Worm (Caenorhabditis elegans) whole organism, L2 larva: Measurements from ENCODE around the gene F35E12.2.

Experiments
- C34F6.9 ChIP-seq: fragments of 150-350 bp; optimal IDR thresholded peaks from 2 replicates; lab custom pipeline; 2014; ENCODE audit warnings: missing biosample characterization, missing genetic modification characterization
- F13H6.1 ChIP-seq: sonication (generic microtip); optimal IDR thresholded peaks from 2 replicates; lab custom pipeline; 2016; ENCODE audit warnings: missing genetic modification characterization, missing compliant biosample characterization
- R02D3.7 ChIP-seq: fragments of 150-350 bp; optimal IDR thresholded peaks from 2 replicates; lab custom pipeline; 2014; ENCODE audit warnings: missing biosample characterization, missing genetic modification characterization
- Y55F3AM.14 ChIP-seq: fragments of 200-800 bp; sonication (Bioruptor generic); optimal IDR thresholded peaks from 2 replicates; lab custom pipeline; 2018; ENCODE audit warnings: mild to moderate bottlenecking, missing genetic modification characterization, missing compliant biosample characterization
- ZK546.5 ChIP-seq: sonication (generic microtip); optimal IDR thresholded peaks from 2 replicates; lab custom pipeline; 2017; ENCODE audit warnings: missing biosample characterization, missing genetic modification characterization
- alr-1 ChIP-seq: fragments of 150-350 bp; optimal IDR thresholded peaks from 2 replicates; lab custom pipeline; 2014; ENCODE audit warnings: missing biosample characterization, missing genetic modification characterization
- aly-2 ChIP-seq: fragments of 150-350 bp; optimal IDR thresholded peaks from 2 replicates; lab custom pipeline; 2014; ENCODE audit warnings: missing biosample characterization, missing genetic modification characterization
- blmp-1 ChIP-seq: sonication (generic microtip); optimal IDR thresholded peaks from 2 replicates; lab custom pipeline; 2017; ENCODE audit warnings: missing genetic modification characterization, mild to moderate bottlenecking, missing compliant biosample characterization, antibody characterized with exemption, moderate library complexity; ENCODE audit not compliant: insufficient read depth
- ceh-16 ChIP-seq: fragments of 150-350 bp; optimal IDR thresholded peaks from 2 replicates; lab custom pipeline; 2014; ENCODE audit warnings: missing biosample characterization, missing genetic modification characterization
- ceh-82 ChIP-seq: fragments of 150-350 bp; optimal IDR thresholded peaks from 2 replicates; lab custom pipeline; 2014; ENCODE audit warnings: missing biosample characterization, missing genetic modification characterization
- crh-2 ChIP-seq: sonication (generic microtip); optimal IDR thresholded peaks from 2 replicates; lab custom pipeline; 2017; ENCODE audit warnings: missing biosample characterization, missing genetic modification characterization
- dmd-4 ChIP-seq: sonication (generic microtip); optimal IDR thresholded peaks from 2 replicates; lab custom pipeline; 2017; ENCODE audit warnings: missing biosample characterization, missing genetic modification characterization
- egl-27 ChIP-seq: sonication (generic microtip); optimal IDR thresholded peaks from 3 replicates; lab custom pipeline; 2017; ENCODE audit warnings: missing biosample characterization, missing genetic modification reagents, missing genetic modification characterization
- elt-3 ChIP-seq: sonication (generic microtip); optimal IDR thresholded peaks from 2 replicates; lab custom pipeline; 2017; ENCODE audit warnings: missing biosample characterization, missing genetic modification characterization
- fos-1 ChIP-seq: fragments of 150-350 bp; optimal IDR thresholded peaks from 2 replicates; lab custom pipeline; 2014; ENCODE audit warnings: missing biosample characterization, missing genetic modification characterization
- gmeb-1 ChIP-seq: fragments of 150-350 bp; optimal IDR thresholded peaks from 2 replicates; lab custom pipeline; 2014; ENCODE audit warnings: missing biosample characterization, missing genetic modification characterization
- lin-13 ChIP-seq: fragments of 150-350 bp; optimal IDR thresholded peaks from 2 replicates; lab custom pipeline; 2014; ENCODE audit warnings: missing biosample characterization, missing genetic modification reagents, missing genetic modification characterization
- lsy-2 ChIP-seq, 2 experiments: fragments of 150-350 bp in 1 of 2; sonication (generic microtip) in 1 of 2; optimal IDR thresholded peaks; 2 replicates each; lab custom pipeline; 2014 to 2017; ENCODE audit warnings: missing biosample characterization in 2 of 2, missing genetic modification characterization in 2 of 2
- mab-5 ChIP-seq: fragments of 150-350 bp; optimal IDR thresholded peaks from 2 replicates; lab custom pipeline; 2014; ENCODE audit warnings: missing biosample characterization, missing genetic modification characterization
- mbf-1 ChIP-seq: sonication (generic microtip); optimal IDR thresholded peaks from 2 replicates; lab custom pipeline; 2017; ENCODE audit warnings: missing biosample characterization, missing genetic modification characterization
- nhr-10 ChIP-seq: sonication (generic microtip); optimal IDR thresholded peaks from 2 replicates; lab custom pipeline; 2017; ENCODE audit warnings: missing biosample characterization, missing genetic modification characterization
- nhr-21 ChIP-seq: fragments of 150-350 bp; optimal IDR thresholded peaks from 2 replicates; lab custom pipeline; 2014; ENCODE audit warnings: missing biosample characterization, missing genetic modification characterization
- nhr-23 ChIP-seq: fragments of 150-350 bp; optimal IDR thresholded peaks from 2 replicates; lab custom pipeline; 2014; ENCODE audit warnings: missing biosample characterization, missing genetic modification reagents, missing genetic modification characterization
- nhr-237 ChIP-seq: fragments of 150-350 bp; optimal IDR thresholded peaks from 2 replicates; lab custom pipeline; 2014; ENCODE audit warnings: missing biosample characterization, missing genetic modification characterization
- nhr-25 ChIP-seq: fragments of 150-350 bp; sonication (generic microtip); optimal IDR thresholded peaks from 3 replicates; lab custom pipeline; 2014; ENCODE audit warnings: missing biosample characterization, missing genetic modification characterization
- nhr-6 ChIP-seq: fragments of 150-350 bp; optimal IDR thresholded peaks from 2 replicates; lab custom pipeline; 2014; ENCODE audit warnings: missing biosample characterization, missing genetic modification characterization
- nhr-77 ChIP-seq: fragments of 150-350 bp; optimal IDR thresholded peaks from 2 replicates; lab custom pipeline; 2014; ENCODE audit warnings: missing biosample characterization, missing genetic modification characterization
- peb-1 ChIP-seq: fragments of 150-350 bp; optimal IDR thresholded peaks from 2 replicates; lab custom pipeline; 2014; ENCODE audit warnings: missing biosample characterization, missing genetic modification characterization
- skn-1 ChIP-seq: sonication (generic microtip); optimal IDR thresholded peaks from 2 replicates; lab custom pipeline; 2017; ENCODE audit warnings: missing biosample characterization, missing genetic modification characterization
- sma-3 ChIP-seq: sonication (generic microtip); optimal IDR thresholded peaks from 2 replicates; lab custom pipeline; 2016; ENCODE audit warnings: missing genetic modification reagents, missing genetic modification characterization, missing compliant biosample characterization
- sma-9 ChIP-seq, 2 experiments: fragments of 150-350 bp in 1 of 2; sonication (generic microtip) in 1 of 2; optimal IDR thresholded peaks; 2 replicates each; lab custom pipeline; 2014 to 2016; ENCODE audit warnings: missing genetic modification characterization in 2 of 2, mild to moderate bottlenecking in 1 of 2, missing biosample characterization in 1 of 2, missing compliant biosample characterization in 1 of 2, missing genetic modification reagents in 1 of 2, moderate library complexity in 1 of 2
- snpc-4 ChIP-seq: fragments of 150-350 bp; optimal IDR thresholded peaks from 2 replicates; lab custom pipeline; 2014; ENCODE audit warnings: missing biosample characterization, missing genetic modification characterization
- unc-39 ChIP-seq: fragments of 150-350 bp; optimal IDR thresholded peaks from 2 replicates; lab custom pipeline; 2014; ENCODE audit warnings: missing biosample characterization, missing genetic modification characterization
- unc-62 ChIP-seq: fragments of 150-350 bp; optimal IDR thresholded peaks from 2 replicates; lab custom pipeline; 2014; ENCODE audit warnings: missing biosample characterization, missing genetic modification reagents, missing genetic modification characterization
- zag-1 ChIP-seq: fragments of 150-350 bp; optimal IDR thresholded peaks from 2 replicates; lab custom pipeline; 2014; ENCODE audit warnings: missing biosample characterization, missing genetic modification characterization
- ztf-1 ChIP-seq: fragments of 200-800 bp; sonication (Bioruptor generic); conservative IDR thresholded peaks from 2 replicates; pipeline ENCODE4 v1.3.6; 2022; ENCODE audit warnings: missing genetic modification characterization, missing compliant biosample characterization
- ztf-11 ChIP-seq: sonication (generic microtip); optimal IDR thresholded peaks from 2 replicates; lab custom pipeline; 2017; ENCODE audit warnings: missing biosample characterization, missing genetic modification characterization
- ztf-4 ChIP-seq: fragments of 150-350 bp; optimal IDR thresholded peaks from 2 replicates; lab custom pipeline; 2014; ENCODE audit warnings: missing biosample characterization, missing genetic modification characterization

The F35E12.2 gene

ce11 chrV:13744901-13745300, 20.2 kb upstream of the F35E12.2 start, which contains the start of gene F35E12.9:
Gene F35E12.9, minus strand, starts transcription at chrV:13745127.
- TF ChIP-seq lsy-2 (tag; optimal IDR thresholded peaks at IDR 0.05; lab: Kevin White, UChicago) (no peak), alr-1 (tag; lab: Kevin White, UChicago) (no peak), ZK546.5 (tag; lab: Kevin White, UChicago) (no peak), elt-3 (no peak), R02D3.7 (tag; lab: Kevin White, UChicago) (no peak), peb-1 (tag; lab: Kevin White, UChicago) (no peak), ztf-1 (GFP tag; lab: Robert Waterston, UW) (no peak), blmp-1 (tag; lab: Kevin White, UChicago) (no peak), nhr-77 (tag; lab: Kevin White, UChicago) (no peak), C34F6.9 (tag; lab: Kevin White, UChicago) (no peak), zag-1 (tag; lab: Kevin White, UChicago) (no peak), ztf-11 (tag; lab: Kevin White, UChicago) (no peak), crh-2 (peak; percentile 20), unc-39 (tag; lab: Kevin White, UChicago) (no peak), F13H6.1 (tag; lab: Kevin White, UChicago) (peak; percentile 3), nhr-23 (no peak), nhr-25 (tag; lab: Kevin White, UChicago) (no peak), dmd-4 (tag; lab: Kevin White, UChicago) (no peak), ztf-4 (tag; lab: Kevin White, UChicago) (no peak), aly-2 (tag; lab: Kevin White, UChicago) (no peak), nhr-10 (tag; lab: Kevin White, UChicago) (no peak), mab-5 (tag; lab: Kevin White, UChicago) (no peak), nhr-237 (tag; lab: Kevin White, UChicago) (no peak), ceh-16 (tag; lab: Kevin White, UChicago) (no peak), sma-3 (GFP tag; lab: Kevin White, UChicago) (no peak), mbf-1 (tag; lab: Kevin White, UChicago) (no peak), gmeb-1 (tag; lab: Kevin White, UChicago) (peak; percentile 40), fos-1 (peak; percentile 98), skn-1 (peak; percentile 46), sma-9 (GFP tag; optimal IDR thresholded peaks at IDR 0.05; lab: Kevin White, UChicago) (peak; percentile 22), sma-9 (tag; optimal IDR thresholded peaks at IDR 0.05; lab: Kevin White, UChicago) (no peak)
- TF ChIP-seq, all 48 proteins: peak for 6

ce11 chrV:13739901-13740300, 15.2 kb upstream of the F35E12.2 start:
- no peak for TF ChIP-seq nhr-10 (tag; lab: Kevin White, UChicago)
- no peak for TF ChIP-seq sma-3 (GFP tag; lab: Kevin White, UChicago)
- TF ChIP-seq unc-62 (GFP tag; lab: Kevin White, UChicago) = no peak
- no peak for TF ChIP-seq nhr-237 (tag; lab: Kevin White, UChicago)
- TF ChIP-seq sma-9 (GFP tag; optimal IDR thresholded peaks at IDR 0.05; lab: Kevin White, UChicago) = peak; percentile 40
- no peak for TF ChIP-seq sma-9 (tag; optimal IDR thresholded peaks at IDR 0.05; lab: Kevin White, UChicago)
- TF ChIP-seq fos-1 = peak; percentile 51
- TF ChIP-seq ZK546.5 (tag; lab: Kevin White, UChicago) = no peak
- TF ChIP-seq lin-13 = no peak
- no peak for TF ChIP-seq snpc-4 (tag; lab: Kevin White, UChicago)

DNA sequence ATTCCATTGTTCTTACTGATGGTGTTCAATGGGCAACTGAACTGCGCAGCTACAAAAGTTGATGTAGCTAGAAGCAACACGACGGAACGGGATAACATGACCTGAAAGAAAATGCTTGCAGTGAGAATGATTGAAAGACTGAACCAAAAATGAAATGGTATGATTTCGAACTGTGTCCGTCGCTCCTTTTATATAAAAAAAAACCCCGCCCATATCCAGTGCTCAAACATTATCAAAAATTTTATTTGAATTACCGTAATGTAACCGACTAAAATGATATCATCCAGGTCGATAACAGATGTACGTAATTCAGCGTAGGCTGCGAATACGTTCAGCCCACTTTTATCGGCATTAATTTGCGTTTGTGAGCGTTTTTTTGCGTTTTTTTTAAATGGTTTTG, 13.7 kb upstream of the F35E12.2 start, which contains the start of gene irg-5:
irg-5 (minus strand) TSS at position 101 of the 400 bp plus-strand sequence.
- TF ChIP-seq ztf-11 (tag; lab: Kevin White, UChicago) = no peak
- TF ChIP-seq ceh-82 (tag; lab: Kevin White, UChicago) = no peak
- TF ChIP-seq nhr-6 (tag; lab: Kevin White, UChicago) = no peak
- TF ChIP-seq F13H6.1 (tag; lab: Kevin White, UChicago) = no peak
- no peak for TF ChIP-seq nhr-25 (tag; lab: Kevin White, UChicago)
- TF ChIP-seq Y55F3AM.14 (GFP tag; lab: Kevin White, UChicago) = no peak
- TF ChIP-seq alr-1 (tag; lab: Kevin White, UChicago) = no peak
- TF ChIP-seq unc-39 (tag; lab: Kevin White, UChicago) = no peak
- no peak for TF ChIP-seq egl-27 (tag; lab: Kevin White, UChicago)
- TF ChIP-seq peb-1 (tag; lab: Kevin White, UChicago) = no peak
- no peak for TF ChIP-seq ceh-16 (tag; lab: Kevin White, UChicago)
- no peak for TF ChIP-seq mab-5 (tag; lab: Kevin White, UChicago)
- TF ChIP-seq C34F6.9 (tag; lab: Kevin White, UChicago) = no peak
- no peak for TF ChIP-seq nhr-21 (tag; lab: Kevin White, UChicago)
- no peak for TF ChIP-seq snpc-4 (tag; lab: Kevin White, UChicago)
- TF ChIP-seq lsy-2 (tag; optimal IDR thresholded peaks at IDR 0.05; lab: Kevin White, UChicago) = no peak
- no peak for TF ChIP-seq crh-2
- no peak for TF ChIP-seq elt-3
